Fruit fly (Drosophila melanogaster) whole organism, prepupa: ENCODE results near the gene CG6195.

ENCODE experiments used
- Blimp-1 ChIP-seq: fragments of 200-800 bp; sonication (Bioruptor generic); optimal IDR thresholded peaks from 3 replicates; lab custom pipeline; 2017; ENCODE audit warnings: missing biosample characterization, missing genetic modification characterization, mild to moderate bottlenecking, moderate library complexity, missing genetic modification reagents
- CG16779 ChIP-seq: fragments of 200-800 bp; sonication (Bioruptor generic); optimal IDR thresholded peaks from 3 replicates; lab custom pipeline; 2017; ENCODE audit warnings: missing biosample characterization, mild to moderate bottlenecking, missing genetic modification characterization
- CG6808 ChIP-seq: fragments of 200-800 bp; sonication (Bioruptor generic); optimal IDR thresholded peaks from 3 replicates; lab custom pipeline; 2017; ENCODE audit warnings: missing biosample characterization, missing genetic modification characterization, mild to moderate bottlenecking, moderate library complexity, missing genetic modification reagents
- CG6854 ChIP-seq: fragments of 200-800 bp; sonication (Bioruptor generic); optimal IDR thresholded peaks from 2 replicates; lab custom pipeline; 2017; ENCODE audit warnings: missing biosample characterization, mild to moderate bottlenecking, missing genetic modification characterization
- CG8119 ChIP-seq: fragments of 200-800 bp; sonication (Bioruptor generic); IDR thresholded peaks from 3 replicates; pipeline ENCODE4 v1.3.6; 2022; ENCODE audit warnings: missing biosample characterization, missing genetic modification characterization
- Gug ChIP-seq: fragments of 200-800 bp; sonication (Bioruptor generic); IDR thresholded peaks from 2 replicates; pipeline ENCODE4 v1.3.6; 2022; ENCODE audit warnings: missing biosample characterization, missing genetic modification characterization
- Lpt ChIP-seq: fragments of 200-800 bp; sonication (Bioruptor generic); optimal IDR thresholded peaks from 3 replicates; lab custom pipeline; 2016; ENCODE audit warnings: missing biosample characterization, missing genetic modification characterization
- Sox102F ChIP-seq: fragments of 200-800 bp; sonication (Bioruptor generic); optimal IDR thresholded peaks from 2 replicates; lab custom pipeline; 2016; ENCODE audit warnings: missing biosample characterization, mild to moderate bottlenecking, missing genetic modification characterization
- achi ChIP-seq: fragments of 200-800 bp; sonication (Bioruptor generic); optimal IDR thresholded peaks from 3 replicates; lab custom pipeline; 2016; ENCODE audit warnings: missing biosample characterization, missing genetic modification characterization
- esn ChIP-seq: fragments of 200-800 bp; sonication (Bioruptor generic); optimal IDR thresholded peaks from 2 replicates; lab custom pipeline; 2016; ENCODE audit warnings: missing biosample characterization, mild to moderate bottlenecking, missing genetic modification characterization, moderate library complexity

DNA sequence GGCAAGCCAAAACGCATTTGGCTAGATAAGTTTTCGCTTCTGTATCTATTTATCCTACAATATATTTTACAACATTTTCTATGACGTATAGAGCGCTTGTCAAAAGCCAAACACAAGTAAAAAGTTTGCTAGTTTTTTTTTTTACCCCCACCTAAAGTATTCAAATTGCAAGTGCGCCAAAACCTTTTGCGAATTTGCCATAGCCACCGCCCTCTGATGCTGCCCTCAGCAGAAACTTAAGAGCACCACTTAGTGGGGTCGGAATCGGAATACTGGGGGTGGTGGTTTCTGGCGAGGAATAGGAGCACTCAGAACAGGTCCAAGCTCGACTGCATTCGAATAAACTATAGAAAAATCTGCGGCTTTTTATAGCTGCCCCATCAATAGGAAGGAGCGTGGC lies 9.6 kb upstream of the CG6195 start, which contains the start of gene CG6184:
- TF ChIP-seq CG16779 (tag; lab: Kevin White, UChicago): no peak
- no peak for TF ChIP-seq Lpt (GFP tag; lab: Kevin White, UChicago)
- no peak for TF ChIP-seq Sox102F (GFP tag; lab: Kevin White, UChicago)
- no peak for TF ChIP-seq achi (GFP tag; lab: Kevin White, UChicago)
- TF ChIP-seq Blimp-1 (GFP tag; lab: Kevin White, UChicago): no peak
- no peak for TF ChIP-seq CG6854 (GFP tag; lab: Kevin White, UChicago)
- no peak for TF ChIP-seq Gug
- TF ChIP-seq CG8119 (GFP tag; lab: Robert Waterston, UW): no peak
- TF ChIP-seq esn (GFP tag; lab: Kevin White, UChicago): no peak
- no peak for TF ChIP-seq CG6808 (GFP tag; lab: Kevin White, UChicago)
